Fruit fly (Drosophila melanogaster): ENCODE measurements around the gene Sec16.

Sec16 gene

dm6 chrX:12578701-12579372 is 17.0 kb upstream of the Sec16 start (continued):
- peak in 1 of 2 experiments; percentile 26 for TF ChIP-seq Hr78 (GFP tag; optimal IDR thresholded peaks at IDR 0.05)
- no peak for TF ChIP-seq ab (GFP tag; optimal IDR thresholded peaks at IDR 0.05)
- TF ChIP-seq CG9609 (GFP tag; optimal IDR thresholded peaks at IDR 0.05), result no peak
- no peak for TF ChIP-seq nau (GFP tag; optimal IDR thresholded peaks at IDR 0.05)
- no peak for TF ChIP-seq HLHmδ (GFP tag; optimal IDR thresholded peaks at IDR 0.05)
- TF ChIP-seq CG2116 (GFP tag; optimal IDR thresholded peaks at IDR 0.05), result no peak
- TF ChIP-seq Dip3 (GFP tag; optimal IDR thresholded peaks at IDR 0.05), result no peak
- peak; percentile 51 for TF ChIP-seq Ptx1 (GFP tag; IDR thresholded peaks at IDR 0.05)
- peak; percentile 61 for TF ChIP-seq CG8388 (GFP tag; optimal IDR thresholded peaks at IDR 0.05)
- no peak for TF ChIP-seq CG6813 (GFP tag; optimal IDR thresholded peaks at IDR 0.05)
- no peak for TF ChIP-seq CG3726 (GFP tag; IDR thresholded peaks at IDR 0.05)
- no peak for TF ChIP-seq CG2889 (GFP tag; IDR thresholded peaks at IDR 0.05)
- TF ChIP-seq tna (GFP tag; IDR thresholded peaks at IDR 0.05; ENCODE audit: partially characterized antibody), result no peak
- TF ChIP-seq CG14441 (GFP tag; IDR thresholded peaks at IDR 0.05), result no peak; the same call in 1 of the 2 replicates
- TF ChIP-seq crp (GFP tag; optimal IDR thresholded peaks at IDR 0.05), result no peak
- TF ChIP-seq dmrt99B (tag; optimal IDR thresholded peaks at IDR 0.05), result peak; percentile 78
- peak; percentile 1 for TF ChIP-seq CG16815 (GFP tag; optimal IDR thresholded peaks at IDR 0.05)
- TF ChIP-seq gce (GFP tag; IDR thresholded peaks at IDR 0.05), result 0 out of 3 replicates have a peak, but pooled peaks have one; percentile 34
- TF ChIP-seq CG17186 (GFP tag; optimal IDR thresholded peaks at IDR 0.05), result no peak
- peak; percentile 42; the same call in 1 of the 2 replicates for TF ChIP-seq CG32772 (GFP tag; IDR thresholded peaks at IDR 0.05)
- no peak for TF ChIP-seq ftz-f1 (GFP tag; optimal IDR thresholded peaks at IDR 0.05)
- no peak for TF ChIP-seq amos (GFP tag; IDR thresholded peaks at IDR 0.05; ENCODE audit: partially characterized antibody)
- no peak for TF ChIP-seq CG30431 (GFP tag; optimal IDR thresholded peaks at IDR 0.05)
- no peak for TF ChIP-seq CG6272 (GFP tag; IDR thresholded peaks at IDR 0.05)
- TF ChIP-seq CG4404 (GFP tag; IDR thresholded peaks at IDR 0.05), result no peak
- TF ChIP-seq CG1529 (GFP tag; optimal IDR thresholded peaks at IDR 0.05), result peak; percentile 72
- TF ChIP-seq klu (GFP tag; IDR thresholded peaks at IDR 0.05), result 0 out of 2 replicates have a peak, but pooled peaks have one; percentile 8
- no peak for TF ChIP-seq GATAe (GFP tag; conservative IDR thresholded peaks at IDR 0.05)
- TF ChIP-seq sob (GFP tag; IDR thresholded peaks at IDR 0.05), result no peak; the same call in 1 of the 2 replicates
- TF ChIP-seq dm (GFP tag; optimal IDR thresholded peaks at IDR 0.05), result no peak
- TF ChIP-seq twi (tag; optimal IDR thresholded peaks at IDR 0.05), result no peak
- TF ChIP-seq D19A (tag; optimal IDR thresholded peaks at IDR 0.05), result peak; percentile 96
- TF ChIP-seq CG18476 (GFP tag; optimal IDR thresholded peaks at IDR 0.05), result peak; percentile 43
- TF ChIP-seq ham (GFP tag; IDR thresholded peaks at IDR 0.05), result no peak
- no peak for TF ChIP-seq kah (GFP tag; optimal IDR thresholded peaks at IDR 0.05)
- no peak for TF ChIP-seq Vsx1 (GFP tag; optimal IDR thresholded peaks at IDR 0.05)
- TF ChIP-seq br (optimal IDR thresholded peaks at IDR 0.05), result no peak
- TF ChIP-seq CG12744 (GFP tag; optimal IDR thresholded peaks at IDR 0.05), result peak; percentile 19
- peak; percentile 28 for TF ChIP-seq org-1 (GFP tag; optimal IDR thresholded peaks at IDR 0.05)
- peak; percentile 16 for TF ChIP-seq Atf-2 (GFP tag; optimal IDR thresholded peaks at IDR 0.05)
- no peak for TF ChIP-seq repo (GFP tag; optimal IDR thresholded peaks at IDR 0.05)
- no peak for TF ChIP-seq Myb (GFP tag; optimal IDR thresholded peaks at IDR 0.05)
- TF ChIP-seq CG3995 (GFP tag; optimal IDR thresholded peaks at IDR 0.05), result no peak
- peak; percentile 71 for TF ChIP-seq Med (GFP tag)
- peak; percentile 78 for TF ChIP-seq cwo (GFP tag; optimal IDR thresholded peaks at IDR 0.05)
- TF ChIP-seq bcd (GFP tag; optimal IDR thresholded peaks at IDR 0.05), result peak; percentile 56
- TF ChIP-seq Max (GFP tag; optimal IDR thresholded peaks at IDR 0.05), result peak; percentile 52
- peak; percentile 39 for TF ChIP-seq CG1602 (GFP tag; optimal IDR thresholded peaks at IDR 0.05)
- peak; percentile 26; the same call in 1 of the 3 replicates for TF ChIP-seq CG14050 (GFP tag; IDR thresholded peaks at IDR 0.05)
- TF ChIP-seq CG11398 (GFP tag; optimal IDR thresholded peaks at IDR 0.05), result no peak
